Fruit fly (Drosophila melanogaster) whole organism, prepupa: Measurements from ENCODE around the gene Aef1.

Experiments
- CG8119 ChIP-seq: fragments of 200-800 bp; sonication (Bioruptor generic); IDR thresholded peaks from 3 replicates; pipeline ENCODE4 v1.3.6; 2022; ENCODE audit warnings: missing biosample characterization, missing genetic modification characterization
- Gug ChIP-seq: fragments of 200-800 bp; sonication (Bioruptor generic); IDR thresholded peaks from 2 replicates; pipeline ENCODE4 v1.3.6; 2022; ENCODE audit warnings: missing biosample characterization, missing genetic modification characterization
- Hr39 ChIP-seq: fragments of 200-800 bp; sonication (Bioruptor generic); optimal IDR thresholded peaks from 2 replicates; lab custom pipeline; 2016; ENCODE audit warnings: missing biosample characterization, missing genetic modification characterization
- Hr4 ChIP-seq: fragments of 200-800 bp; sonication (Bioruptor generic); optimal IDR thresholded peaks from 3 replicates; lab custom pipeline; 2016; ENCODE audit warnings: missing biosample characterization, missing genetic modification characterization
- lz ChIP-seq: fragments of 200-800 bp; sonication (Bioruptor generic); optimal IDR thresholded peaks from 3 replicates; lab custom pipeline; 2016; ENCODE audit warnings: missing biosample characterization, missing genetic modification characterization

DNA sequence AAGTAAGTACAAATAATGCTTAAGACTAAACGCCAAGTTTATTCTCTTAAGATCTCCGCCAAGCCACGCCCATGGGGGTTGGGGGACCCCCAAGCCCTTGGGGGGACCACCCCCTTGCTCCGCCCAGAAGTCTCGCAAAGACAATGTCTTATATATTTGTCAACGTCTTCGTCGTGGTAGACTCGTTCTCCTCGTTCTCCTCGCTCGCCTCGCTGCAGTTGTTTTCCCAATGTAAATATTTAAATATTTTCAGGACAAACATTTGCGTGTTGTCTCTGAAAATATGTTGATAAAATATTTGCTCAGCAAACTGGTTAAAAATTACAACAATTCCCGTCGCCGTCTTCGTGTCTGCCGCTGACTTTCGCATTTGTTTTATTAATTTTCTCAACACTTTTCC is 31.0 kb downstream of the Aef1 start:
- TF ChIP-seq CG8119 (GFP tag; lab: Robert Waterston, UW) (no peak), Hr4 (no peak), Gug (GFP tag; lab: Robert Waterston, UW) (no peak), lz (GFP tag; lab: Kevin White, UChicago) (no peak), Hr39 (no peak)
